Worm (Caenorhabditis elegans): Measurements from ENCODE around the gene amph-1.

DNA sequence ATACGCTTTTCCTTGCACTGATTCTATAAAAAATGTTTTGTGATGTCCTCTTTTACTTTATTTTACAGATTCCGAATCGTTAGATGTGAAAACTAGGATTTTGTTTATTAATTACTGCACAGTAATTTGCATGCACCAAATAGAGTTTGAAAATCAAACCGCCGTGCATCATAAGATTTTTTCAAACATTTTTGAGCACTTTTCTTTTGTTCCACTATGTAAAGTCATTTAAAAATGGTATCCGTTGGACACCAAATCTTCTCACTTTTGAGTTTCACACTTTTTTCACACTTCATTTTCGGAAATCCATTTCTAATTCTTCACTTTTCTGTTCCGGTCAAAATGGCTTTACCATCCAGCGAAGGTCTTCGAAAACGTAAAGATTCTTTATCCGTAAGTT is 4.5 kb downstream of the amph-1 start, which contains the start of gene degl-2:
- TF ChIP-seq ets-4 (GFP tag; optimal IDR thresholded peaks at IDR 0.05), result no peak
- TF ChIP-seq ztf-22 (GFP tag; optimal IDR thresholded peaks at IDR 0.05), result no peak
- no peak for TF ChIP-seq ztf-6 (GFP tag; IDR thresholded peaks at IDR 0.05)
- TF ChIP-seq lin-40 (tag; optimal IDR thresholded peaks at IDR 0.05), result no peak
- TF ChIP-seq madf-6 (GFP tag; IDR thresholded peaks at IDR 0.05), result no peak
- TF ChIP-seq F49E8.2 (tag; optimal IDR thresholded peaks at IDR 0.05; ENCODE audit: insufficient read depth), result no peak
- TF ChIP-seq dox-1 (GFP tag; IDR thresholded peaks at IDR 0.05), result no peak
- no peak for TF ChIP-seq rcor-1 (GFP tag; IDR thresholded peaks at IDR 0.05)
- no peak for TF ChIP-seq ZK185.1 (tag; optimal IDR thresholded peaks at IDR 0.05; ENCODE audit: poor library complexity, severe bottlenecking)
- TF ChIP-seq sea-2 (GFP tag; IDR thresholded peaks at IDR 0.05), result no peak
- no peak for TF ChIP-seq mxl-1 (tag; optimal IDR thresholded peaks at IDR 0.05)
- no peak for TF ChIP-seq F37B4.10 (GFP tag; IDR thresholded peaks at IDR 0.05)

All from whole organism, young adult.